Worm (Caenorhabditis elegans): ENCODE data around the gene hpo-30.

hpo-30 gene

ce11 chrV:12344845-12345244 is 34.7 kb upstream of the hpo-30 start, which contains the start of gene F23H12.3:
TSS of gene F23H12.3 (plus strand) at chrV:12345145.
- TF ChIP-seq pha-4 (tag; optimal IDR thresholded peaks at IDR 0.05) = peak; percentile 32
- no peak for TF ChIP-seq ama-1 (optimal IDR thresholded peaks at IDR 0.05)
- TF ChIP-seq unc-39 (tag; optimal IDR thresholded peaks at IDR 0.05) = no peak

DNA sequence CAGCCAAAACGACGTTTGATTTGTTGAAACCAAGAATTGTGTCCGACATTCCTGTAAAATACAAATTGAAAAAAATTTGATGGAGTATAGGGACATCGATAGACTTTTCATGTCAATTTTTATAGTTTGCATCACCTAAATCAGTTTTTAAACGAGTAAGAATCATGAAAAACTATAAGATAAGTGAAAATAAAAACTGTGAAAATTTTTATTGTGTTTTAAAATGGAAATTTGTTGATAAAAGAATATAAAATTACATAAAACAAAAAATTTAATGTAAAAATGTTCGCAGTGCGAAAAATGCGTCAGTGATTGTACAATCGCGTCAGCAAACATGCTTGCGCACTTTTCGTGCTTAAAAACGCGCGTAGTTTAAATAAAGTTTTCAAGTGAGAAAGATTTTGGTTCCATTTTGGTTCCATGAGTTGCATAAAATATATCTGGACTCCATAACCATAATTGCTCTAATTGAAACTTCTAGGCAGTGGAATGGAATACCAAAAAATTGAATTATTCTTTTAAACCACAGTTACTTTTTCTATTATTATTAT is 33.3 kb upstream of the hpo-30 start, which contains the start of gene tomm-20:
Gene tomm-20 (minus strand): TSS at position 51 of the 551 bp plus-strand sequence.
- peak; percentile 49 for TF ChIP-seq ztf-4 (tag; optimal IDR thresholded peaks at IDR 0.05)
- no peak for TF ChIP-seq nhr-237 (tag; optimal IDR thresholded peaks at IDR 0.05)
- TF ChIP-seq ceh-82 (tag; optimal IDR thresholded peaks at IDR 0.05) = peak; percentile 64
- TF ChIP-seq lin-15B (tag; optimal IDR thresholded peaks at IDR 0.05) = peak; percentile 88
- no peak for TF ChIP-seq nhr-67 (tag; optimal IDR thresholded peaks at IDR 0.05)
- peak; percentile 32 for TF ChIP-seq ZK546.5 (tag; optimal IDR thresholded peaks at IDR 0.05)
- peak; percentile 90 for TF ChIP-seq tbx-2 (tag; optimal IDR thresholded peaks at IDR 0.05)
- peak; percentile 95 for TF ChIP-seq pha-4 (tag; optimal IDR thresholded peaks at IDR 0.05)
- peak; percentile 67 for TF ChIP-seq ama-1 (optimal IDR thresholded peaks at IDR 0.05)
- no peak for TF ChIP-seq mml-1 (tag; optimal IDR thresholded peaks at IDR 0.05)
- peak; percentile 87 for TF ChIP-seq R02D3.7 (tag; optimal IDR thresholded peaks at IDR 0.05)
- peak; percentile 95 for TF ChIP-seq nhr-43 (tag; optimal IDR thresholded peaks at IDR 0.05; ENCODE audit: poor library complexity, severe bottlenecking)
- peak; percentile 66 for TF ChIP-seq lin-39 (tag; optimal IDR thresholded peaks at IDR 0.05)
- peak; percentile 91 for TF ChIP-seq nfya-1 (tag; optimal IDR thresholded peaks at IDR 0.05; ENCODE audit: insufficient read depth)
- peak; percentile 86 for TF ChIP-seq snpc-4 (tag; optimal IDR thresholded peaks at IDR 0.05)
- TF ChIP-seq pqm-1 (tag; optimal IDR thresholded peaks at IDR 0.05) = peak; percentile 70
- peak; percentile 60 for TF ChIP-seq skn-1 (tag; optimal IDR thresholded peaks at IDR 0.05)
- peak; percentile 91 for TF ChIP-seq lsy-12 (tag; optimal IDR thresholded peaks at IDR 0.05)
- peak; percentile 19 for TF ChIP-seq unc-39 (tag; optimal IDR thresholded peaks at IDR 0.05)
- TF ChIP-seq ceh-16 (tag; optimal IDR thresholded peaks at IDR 0.05) = no peak
- TF ChIP-seq elt-2 (tag; optimal IDR thresholded peaks at IDR 0.05) = peak; percentile 69
- TF ChIP-seq nhr-28 (tag; optimal IDR thresholded peaks at IDR 0.05) = peak; percentile 58
- peak; percentile 53 for TF ChIP-seq nhr-11 (tag; optimal IDR thresholded peaks at IDR 0.05)
- TF ChIP-seq fkh-2 (tag; optimal IDR thresholded peaks at IDR 0.05) = no peak
- TF ChIP-seq sea-2 (GFP tag; optimal IDR thresholded peaks at IDR 0.05) = no peak
- no peak for TF ChIP-seq nhr-12 (tag; optimal IDR thresholded peaks at IDR 0.05)
- TF ChIP-seq unc-62 (GFP tag; optimal IDR thresholded peaks at IDR 0.05) = no peak
- TF ChIP-seq nhr-76 (tag; optimal IDR thresholded peaks at IDR 0.05) = no peak
- TF ChIP-seq ztf-11 (tag; optimal IDR thresholded peaks at IDR 0.05) = no peak
- TF ChIP-seq eor-1 (tag; optimal IDR thresholded peaks at IDR 0.05) = no peak
- TF ChIP-seq fkh-10 (GFP tag; optimal IDR thresholded peaks at IDR 0.05) = peak; percentile 66
- TF ChIP-seq egl-27 (tag; optimal IDR thresholded peaks at IDR 0.05) = peak; percentile 36
- TF ChIP-seq nhr-23 (tag; optimal IDR thresholded peaks at IDR 0.05) = peak; percentile 97
- TF ChIP-seq fos-1 (tag; optimal IDR thresholded peaks at IDR 0.05) = no peak
- no peak for TF ChIP-seq daf-12 (tag; optimal IDR thresholded peaks at IDR 0.05)
- TF ChIP-seq ceh-28 (tag; optimal IDR thresholded peaks at IDR 0.05) = peak; percentile 69
- no peak for TF ChIP-seq zag-1 (tag; optimal IDR thresholded peaks at IDR 0.05)
- peak; percentile 70 for TF ChIP-seq nhr-77 (tag; optimal IDR thresholded peaks at IDR 0.05)
- no peak for TF ChIP-seq mdl-1 (tag; optimal IDR thresholded peaks at IDR 0.05)
- TF ChIP-seq aly-2 (tag; optimal IDR thresholded peaks at IDR 0.05) = peak; percentile 57
- TF ChIP-seq ceh-9 (tag; optimal IDR thresholded peaks at IDR 0.05) = no peak
- TF ChIP-seq egl-5 (tag; optimal IDR thresholded peaks at IDR 0.05) = peak; percentile 83
- peak; percentile 70 for TF ChIP-seq hmg-11 (tag; optimal IDR thresholded peaks at IDR 0.05)
- no peak for TF ChIP-seq elt-3 (tag; optimal IDR thresholded peaks at IDR 0.05)
- peak; percentile 29 for TF ChIP-seq elt-1 (tag; optimal IDR thresholded peaks at IDR 0.05)
- TF ChIP-seq jun-1 (tag; optimal IDR thresholded peaks at IDR 0.05) = peak; percentile 73
- peak; percentile 87 for TF ChIP-seq nhr-25 (tag; optimal IDR thresholded peaks at IDR 0.05)

Data from whole organism, L3 larva.